Worm (Caenorhabditis elegans): ENCODE data around the gene abcf-3.

Gene abcf-3

DNA sequence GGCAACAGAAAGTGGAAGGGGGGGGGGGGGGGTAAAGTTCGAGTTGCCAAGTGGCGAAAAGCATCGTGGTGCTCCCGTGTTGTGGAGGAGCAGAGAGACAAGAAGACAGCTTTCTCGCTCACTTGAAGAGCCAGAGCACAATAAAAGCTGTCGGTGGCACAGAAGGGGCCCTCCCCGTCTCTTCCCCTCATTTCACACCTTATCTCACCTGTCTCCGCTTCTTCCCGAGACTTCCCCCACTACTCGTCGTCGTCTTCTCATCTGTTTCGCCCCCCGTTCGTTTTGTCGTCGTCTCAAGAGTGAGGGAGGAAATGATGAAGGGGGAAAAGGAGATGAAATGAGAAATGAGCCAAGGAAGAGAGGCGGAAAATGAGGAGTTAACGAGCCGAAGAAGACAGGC is 34.7 kb upstream of the abcf-3 start:
- TF ChIP-seq ztf-16 (tag; optimal IDR thresholded peaks at IDR 0.05) (no peak), fax-1 (tag; optimal IDR thresholded peaks at IDR 0.05) (no peak), T23F11.4 (GFP tag; optimal IDR thresholded peaks at IDR 0.05) (no peak), zip-5 (tag; optimal IDR thresholded peaks at IDR 0.05) (no peak), gmeb-2 (tag; optimal IDR thresholded peaks at IDR 0.05) (no peak), eyg-1 (tag; optimal IDR thresholded peaks at IDR 0.05) (no peak), ceh-19 (GFP tag; optimal IDR thresholded peaks at IDR 0.05) (peak; percentile 48), lim-6 (tag; optimal IDR thresholded peaks at IDR 0.05) (no peak), pros-1 (tag; optimal IDR thresholded peaks at IDR 0.05) (no peak), tbx-7 (tag; optimal IDR thresholded peaks at IDR 0.05) (no peak), ceh-14 (tag; optimal IDR thresholded peaks at IDR 0.05) (no peak), ceh-24 (tag; optimal IDR thresholded peaks at IDR 0.05) (no peak), pag-3 (tag; optimal IDR thresholded peaks at IDR 0.05; ENCODE audit: borderline replicate concordance) (no peak), pha-2 (tag; optimal IDR thresholded peaks at IDR 0.05) (no peak), ceh-18 (tag; optimal IDR thresholded peaks at IDR 0.05) (peak; percentile 79), ref-2 (tag; optimal IDR thresholded peaks at IDR 0.05) (no peak), ceh-48 (tag; optimal IDR thresholded peaks at IDR 0.05) (no peak), ceh-2 (tag; optimal IDR thresholded peaks at IDR 0.05) (no peak), K02D7.2 (tag; optimal IDR thresholded peaks at IDR 0.05) (no peak), ttx-3 (tag; optimal IDR thresholded peaks at IDR 0.05) (no peak), sox-2 (GFP tag; IDR thresholded peaks at IDR 0.05) (no peak), pat-9 (tag; optimal IDR thresholded peaks at IDR 0.05) (peak; percentile 35), K09A11.1 (tag; optimal IDR thresholded peaks at IDR 0.05; ENCODE audit: insufficient read depth) (no peak), che-1 (tag; optimal IDR thresholded peaks at IDR 0.05) (no peak), hlh-15 (tag; optimal IDR thresholded peaks at IDR 0.05) (no peak), unc-3 (GFP tag; conservative IDR thresholded peaks at IDR 0.05) (no peak), unc-3 (tag; optimal IDR thresholded peaks at IDR 0.05) (no peak), dmd-4 (tag; optimal IDR thresholded peaks at IDR 0.05; ENCODE audit: borderline replicate concordance) (no peak), ceh-34 (tag; optimal IDR thresholded peaks at IDR 0.05) (peak; percentile 38), unc-86 (tag; optimal IDR thresholded peaks at IDR 0.05) (no peak), hlh-30 (tag; optimal IDR thresholded peaks at IDR 0.05; ENCODE audit: insufficient read depth) (no peak), F13H6.1 (tag; optimal IDR thresholded peaks at IDR 0.05) (no peak), ceh-6 (GFP tag; optimal IDR thresholded peaks at IDR 0.05) (no peak), unc-55 (GFP tag; optimal IDR thresholded peaks at IDR 0.05) (peak; percentile 36), lin-11 (tag; optimal IDR thresholded peaks at IDR 0.05) (no peak), Y22D7AL.16 (tag; optimal IDR thresholded peaks at IDR 0.05) (no peak), sox-4 (tag; optimal IDR thresholded peaks at IDR 0.05) (peak; percentile 41), hlh-6 (tag; optimal IDR thresholded peaks at IDR 0.05) (no peak), ets-4 (tag; optimal IDR thresholded peaks at IDR 0.05) (no peak), pha-4 (tag; optimal IDR thresholded peaks at IDR 0.05) (no peak), nfya-1 (tag; optimal IDR thresholded peaks at IDR 0.05) (peak; percentile 14), ceh-30 (tag; optimal IDR thresholded peaks at IDR 0.05) (no peak), ceh-45 (GFP tag; IDR thresholded peaks at IDR 0.05) (no peak), pax-1 (tag; optimal IDR thresholded peaks at IDR 0.05) (no peak), ahr-1 (tag; optimal IDR thresholded peaks at IDR 0.05) (no peak), nhr-11 (tag; optimal IDR thresholded peaks at IDR 0.05) (no peak), dve-1 (tag; optimal IDR thresholded peaks at IDR 0.05) (no peak), mec-3 (tag; optimal IDR thresholded peaks at IDR 0.05; ENCODE audit: borderline replicate concordance) (no peak), nhr-232 (tag; optimal IDR thresholded peaks at IDR 0.05) (peak; percentile 5), tbx-2 (tag; optimal IDR thresholded peaks at IDR 0.05) (peak; percentile 73), ceh-31 (tag; optimal IDR thresholded peaks at IDR 0.05) (peak; percentile 40), fkh-10 (GFP tag; optimal IDR thresholded peaks at IDR 0.05) (no peak), madf-2 (tag; optimal IDR thresholded peaks at IDR 0.05) (no peak), rnt-1 (tag; optimal IDR thresholded peaks at IDR 0.05) (peak; percentile 49)

All from whole organism, late embryonic.